Fruit fly (Drosophila melanogaster): ENCODE measurements around the gene CG4842.

Gene CG4842

DNA sequence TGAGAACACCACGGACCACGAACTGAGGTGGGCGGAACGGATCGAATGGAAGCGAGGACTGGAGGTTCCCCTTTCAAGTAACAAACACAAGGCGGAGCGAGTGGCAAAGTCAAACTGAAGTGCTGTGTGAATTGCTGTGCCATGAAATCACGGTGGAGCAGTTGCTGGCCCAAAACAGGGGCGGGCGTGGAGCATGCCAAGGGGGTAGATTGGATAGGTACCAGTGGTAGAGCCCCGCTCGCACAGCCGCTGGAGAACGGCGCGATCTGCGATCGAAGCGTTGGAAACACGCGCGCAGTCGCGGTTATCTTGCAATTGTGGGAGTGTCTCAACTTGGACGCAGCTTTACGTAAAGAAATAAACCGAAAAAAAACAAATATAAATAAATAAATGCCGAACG lies 40.4 kb upstream of the CG4842 start, which contains the start of gene CG13038 (continued):
- no peak for TF ChIP-seq CG8290 (GFP tag; optimal IDR thresholded peaks at IDR 0.05)
- peak in 1 of 2 experiments; percentile 40 for TF ChIP-seq CG8290 (tag; optimal IDR thresholded peaks at IDR 0.05)
- no peak for TF ChIP-seq ato (GFP tag; IDR thresholded peaks at IDR 0.05; ENCODE audit: partially characterized antibody)
- TF ChIP-seq CG7372 (GFP tag; IDR thresholded peaks at IDR 0.05): no peak
- TF ChIP-seq sd (tag; optimal IDR thresholded peaks at IDR 0.05): peak; percentile 26
- TF ChIP-seq NFAT (GFP tag; IDR thresholded peaks at IDR 0.05): peak; percentile 39; the same call in 1 of the 2 replicates

DNA sequence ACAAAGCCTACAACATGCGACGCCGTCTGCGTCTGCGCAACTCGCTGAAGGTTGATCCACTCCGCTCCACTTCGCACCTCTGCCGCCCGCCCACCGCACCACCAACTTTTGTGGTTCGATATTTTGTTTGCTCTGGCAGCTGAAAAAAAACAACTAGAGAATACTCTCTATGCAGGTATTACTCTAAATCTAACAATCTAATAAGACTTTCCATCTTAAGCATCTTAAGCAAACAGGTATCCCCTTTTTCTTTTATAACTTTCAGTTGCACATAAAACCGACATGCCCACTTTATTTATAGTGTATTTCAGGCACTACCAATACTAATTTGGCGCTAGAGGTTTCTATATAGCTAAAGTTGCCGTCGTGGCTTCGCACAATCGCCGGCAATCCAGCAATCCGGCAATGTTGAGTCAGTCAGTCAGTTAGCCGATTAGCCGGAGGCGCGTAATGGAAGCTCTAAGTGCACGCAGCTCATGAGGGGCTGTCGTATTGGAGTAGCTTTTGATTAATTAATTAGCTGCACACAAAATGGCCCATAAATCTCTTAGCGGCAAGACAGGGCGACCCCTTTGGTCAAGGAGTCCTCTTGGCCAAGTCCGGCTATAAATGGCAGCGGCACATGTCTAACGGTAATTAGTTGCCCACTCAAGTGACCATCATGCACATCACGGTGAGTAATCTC lies 39.8 kb upstream of the CG4842 start, which contains the start of gene CG13058:
TSS of gene CG13058 (plus strand) at position 635 of the 685 bp plus-strand sequence.
- TF ChIP-seq CG10462 (GFP tag; optimal IDR thresholded peaks at IDR 0.05) (no peak), kay (GFP tag; optimal IDR thresholded peaks at IDR 0.05) (no peak), seq (GFP tag; IDR thresholded peaks at IDR 0.05) (peak; percentile 74), caup (GFP tag; optimal IDR thresholded peaks at IDR 0.05; ENCODE audit: severe bottlenecking) (peak; percentile 62), NfI (GFP tag; optimal IDR thresholded peaks at IDR 0.05) (peak; percentile 67), emc (GFP tag; optimal IDR thresholded peaks at IDR 0.05) (no peak), Atf3 (GFP tag; optimal IDR thresholded peaks at IDR 0.05) (peak; percentile 44), crol (GFP tag; IDR thresholded peaks at IDR 0.05) (peak; percentile 69), Oaz (GFP tag; IDR thresholded peaks at IDR 0.05) (peak; percentile 66), CG8281 (tag; optimal IDR thresholded peaks at IDR 0.05) (peak; percentile 79), amos (GFP tag; IDR thresholded peaks at IDR 0.05; ENCODE audit: partially characterized antibody) (no peak), CG10979 (tag; optimal IDR thresholded peaks at IDR 0.05) (no peak), ase (GFP tag; IDR thresholded peaks at IDR 0.05) (no peak), CG17568 (GFP tag; optimal IDR thresholded peaks at IDR 0.05) (no peak), CG5245 (GFP tag; optimal IDR thresholded peaks at IDR 0.05) (peak; percentile 21), peb (GFP tag; IDR thresholded peaks at IDR 0.05) (no peak), CG30431 (GFP tag; optimal IDR thresholded peaks at IDR 0.05) (peak; percentile 27), Hey (tag; optimal IDR thresholded peaks at IDR 0.05) (no peak), rib (GFP tag; IDR thresholded peaks at IDR 0.05) (no peak), pho (GFP tag; optimal IDR thresholded peaks at IDR 0.05) (peak; percentile 53), CG6254 (GFP tag; optimal IDR thresholded peaks at IDR 0.05) (no peak), Chrac-16 (GFP tag; optimal IDR thresholded peaks at IDR 0.05) (peak; percentile 40), danr (GFP tag; IDR thresholded peaks at IDR 0.05) (no peak), CG33213 (GFP tag; optimal IDR thresholded peaks at IDR 0.05) (no peak), gro (GFP tag; optimal IDR thresholded peaks at IDR 0.05) (no peak), chif (GFP tag; optimal IDR thresholded peaks at IDR 0.05) (peak; percentile 36 to 44), shn (GFP tag; optimal IDR thresholded peaks at IDR 0.05) (peak; percentile 4), Dek (tag; optimal IDR thresholded peaks at IDR 0.05) (peak; percentile 60), lbe (GFP tag; optimal IDR thresholded peaks at IDR 0.05) (no peak), CG30403 (GFP tag; optimal IDR thresholded peaks at IDR 0.05) (peak; percentile 61), CG3281 (GFP tag; optimal IDR thresholded peaks at IDR 0.05) (peak; percentile 43), wek (GFP tag; optimal IDR thresholded peaks at IDR 0.05) (no peak), bcd (GFP tag; optimal IDR thresholded peaks at IDR 0.05) (peak; percentile 37), Ravus (GFP tag; IDR thresholded peaks at IDR 0.05) (no peak; the same call in 1 of the 2 replicates), CG8765 (GFP tag; IDR thresholded peaks at IDR 0.05) (no peak), CG18011 (GFP tag; optimal IDR thresholded peaks at IDR 0.05) (no peak), lov (optimal IDR thresholded peaks at IDR 0.05) (no peak), lov (GFP tag; IDR thresholded peaks at IDR 0.05) (no peak), Adf1 (GFP tag; IDR thresholded peaks at IDR 0.05) (peak; percentile 46), disco-r (GFP tag; optimal IDR thresholded peaks at IDR 0.05) (peak; percentile 13), D (optimal IDR thresholded peaks at IDR 0.05) (no peak), D (GFP tag; optimal IDR thresholded peaks at IDR 0.05) (no peak), stc (GFP tag; IDR thresholded peaks at IDR 0.05) (no peak), CG17912 (GFP tag; optimal IDR thresholded peaks at IDR 0.05) (no peak)

Measured in whole organism, embryonic.